Worm (Caenorhabditis elegans) whole organism, young adult: ENCODE measurements around the gene ZK682.7.

Experiments
- D2030.7 ChIP-seq: fragments of 200-800 bp; sonication (Bioruptor generic); IDR thresholded peaks from 2 replicates; pipeline ENCODE4 v1.3.6; 2022; ENCODE audit warnings: missing genetic modification reagents, missing genetic modification characterization, missing compliant biosample characterization
- aptf-2 ChIP-seq: fragments of 200-800 bp; sonication (Bioruptor generic); conservative IDR thresholded peaks from 2 replicates; pipeline ENCODE4 v1.3.6; 2022; ENCODE audit warnings: missing genetic modification reagents, missing genetic modification characterization, missing compliant biosample characterization
- bed-1 ChIP-seq: fragments of 200-800 bp; sonication (Bioruptor generic); IDR thresholded peaks from 2 replicates; pipeline ENCODE4 v1.3.6; 2022; ENCODE audit warnings: missing genetic modification reagents, missing genetic modification characterization, missing compliant biosample characterization
- lsl-1 ChIP-seq: fragments of 200-800 bp; sonication (Bioruptor generic); optimal IDR thresholded peaks from 2 replicates; lab custom pipeline; 2018; ENCODE audit warnings: mild to moderate bottlenecking, missing genetic modification characterization, moderate library complexity, missing compliant biosample characterization
- nfya-2 ChIP-seq: fragments of 200-800 bp; sonication (Bioruptor generic); IDR thresholded peaks from 2 replicates; pipeline ENCODE4 v1.3.6; 2022; ENCODE audit warnings: missing genetic modification reagents, missing genetic modification characterization, missing compliant biosample characterization
- pbrm-1 ChIP-seq: fragments of 200-800 bp; sonication (Bioruptor generic); IDR thresholded peaks from 2 replicates; pipeline ENCODE4 v1.3.6; 2022; ENCODE audit warnings: missing genetic modification reagents, missing genetic modification characterization, missing compliant biosample characterization

- no peak for TF ChIP-seq aptf-2 (GFP tag; lab: Robert Waterston, UW)
- TF ChIP-seq pbrm-1 (GFP tag; lab: Robert Waterston, UW), result no peak
- no peak for TF ChIP-seq lsl-1 (GFP tag; lab: Kevin White, UChicago)
- no peak for TF ChIP-seq bed-1 (GFP tag; lab: Robert Waterston, UW)
- TF ChIP-seq nfya-2 (GFP tag; lab: Robert Waterston, UW), result no peak
- TF ChIP-seq D2030.7 (GFP tag; lab: Robert Waterston, UW), result no peak
These were observed 35.7 kb upstream of the ZK682.7 start for ce11 chrV:9327691-9328090.
